Worm (Caenorhabditis elegans) whole organism, mixed stage, embryonic: Measurements from ENCODE around the gene romo-1.

Source experiments
- ham-2 ChIP-seq: fragments of 200-800 bp; sonication (Bioruptor generic); optimal IDR thresholded peaks from 2 replicates; lab custom pipeline; 2018; ENCODE audit warnings: mild to moderate bottlenecking, missing genetic modification characterization, missing compliant biosample characterization
- mab-5 ChIP-seq: fragments of 150-350 bp; optimal IDR thresholded peaks from 2 replicates; lab custom pipeline; 2014; ENCODE audit warnings: missing biosample characterization, missing genetic modification characterization
- nhr-12 ChIP-seq: fragments of 150-350 bp; optimal IDR thresholded peaks from 2 replicates; lab custom pipeline; 2014; ENCODE audit warnings: missing biosample characterization, missing genetic modification characterization
- nhr-28 ChIP-seq: fragments of 150-350 bp; optimal IDR thresholded peaks from 2 replicates; lab custom pipeline; 2014; ENCODE audit warnings: missing biosample characterization, missing genetic modification characterization
- pha-4 ChIP-seq: fragments of 150-350 bp; optimal IDR thresholded peaks from 2 replicates; lab custom pipeline; 2018; ENCODE audit warnings: missing biosample characterization, missing genetic modification reagents, missing genetic modification characterization
- snpc-4 ChIP-seq: fragments of 150-350 bp; optimal IDR thresholded peaks from 2 replicates; lab custom pipeline; 2014; ENCODE audit warnings: missing biosample characterization, missing genetic modification characterization

DNA sequence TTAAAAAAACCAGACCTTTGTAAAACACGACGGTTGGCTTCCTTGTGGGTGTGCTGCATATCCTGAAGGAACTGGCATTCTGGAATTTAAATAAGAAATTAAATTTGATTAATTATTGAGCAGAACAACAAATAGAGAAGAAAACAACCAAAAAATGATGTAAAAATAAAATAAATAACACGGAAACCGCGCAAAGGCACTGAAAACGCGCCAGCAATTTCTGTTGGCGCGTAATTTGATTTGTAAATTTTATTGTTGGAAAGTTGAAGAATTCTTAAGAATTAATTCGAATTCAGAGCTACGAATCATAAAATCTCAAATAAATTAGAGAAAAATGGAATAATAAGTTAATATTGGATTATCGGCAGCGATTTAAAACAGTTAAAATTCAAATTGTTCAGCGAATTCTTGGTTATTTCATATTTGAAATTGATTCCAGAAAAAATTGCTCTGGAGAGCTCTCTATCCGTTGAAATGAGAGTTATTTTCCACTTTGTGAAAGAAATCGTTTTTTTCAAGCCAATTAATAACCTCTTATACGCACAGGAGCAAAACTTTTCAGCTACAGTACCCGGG is at the start of gene romo-1:
- no peak for TF ChIP-seq ham-2 (GFP tag; lab: Kevin White, UChicago)
- TF ChIP-seq nhr-28 (tag; lab: Kevin White, UChicago): no peak
- no peak for TF ChIP-seq mab-5 (tag; lab: Kevin White, UChicago)
- no peak for TF ChIP-seq nhr-12 (tag; lab: Kevin White, UChicago)
- no peak for TF ChIP-seq snpc-4 (tag; lab: Kevin White, UChicago)
- TF ChIP-seq pha-4 (tag; lab: Kevin White, UChicago): peak; percentile 13
